Comparison of ENCODE assay signal across 1 fruit fly cellular context in genomic region chr3R:15993139-15993804, dm6.
TF ChIP-seq lines count a peak whose summit lies in the region.

No protein-coding gene starts in this region.

TF ChIP-seq in whole organism, embryonic, 481 proteins besides CTCF, POLR2A, EP300 and RAD21 (continued from another document and continues in another):
- TF ChIP-seq sob (GFP tag; IDR thresholded peaks at IDR 0.05; lab: Robert Waterston, UW) (no peak), fd96Cb (tag; optimal IDR thresholded peaks at IDR 0.05; lab: Kevin White, UChicago) (no peak), HLH4C (GFP tag; IDR thresholded peaks at IDR 0.05; lab: Robert Waterston, UW; ENCODE audit: partially characterized antibody) (0 out of 3 replicates have a peak, but pooled peaks have one; percentile 29), CG12659 (GFP tag; optimal IDR thresholded peaks at IDR 0.05; lab: Kevin White, UChicago) (no peak), CG31388 (GFP tag; optimal IDR thresholded peaks at IDR 0.05; lab: Kevin White, UChicago) (no peak), Taf1 (GFP tag; IDR thresholded peaks at IDR 0.05; lab: Robert Waterston, UW) (no peak), B-H1 (GFP tag; IDR thresholded peaks at IDR 0.05; lab: Robert Waterston, UW) (no peak), GATAe (GFP tag; conservative IDR thresholded peaks at IDR 0.05; lab: Robert Waterston, UW) (peak; percentile 92), luna (GFP tag; optimal IDR thresholded peaks at IDR 0.05; lab: Kevin White, UChicago) (no peak), CG6813 (GFP tag; optimal IDR thresholded peaks at IDR 0.05; lab: Kevin White, UChicago) (no peak), TFAM (GFP tag; optimal IDR thresholded peaks at IDR 0.05; lab: Kevin White, UChicago) (no peak), ab (GFP tag; optimal IDR thresholded peaks at IDR 0.05; lab: Kevin White, UChicago) (no peak), CG4360 (GFP tag; IDR thresholded peaks at IDR 0.05; lab: Robert Waterston, UW) (peak; percentile 100), CG7987 (GFP tag; optimal IDR thresholded peaks at IDR 0.05; lab: Kevin White, UChicago) (peak; percentile 50), CG6765 (GFP tag; optimal IDR thresholded peaks at IDR 0.05; lab: Kevin White, UChicago) (no peak), CG7556 (GFP tag; optimal IDR thresholded peaks at IDR 0.05; lab: Kevin White, UChicago) (no peak), CG7928 (GFP tag; optimal IDR thresholded peaks at IDR 0.05; lab: Kevin White, UChicago) (no peak), Vsx1 (GFP tag; optimal IDR thresholded peaks at IDR 0.05; lab: Kevin White, UChicago) (no peak), CG1603 (tag; optimal IDR thresholded peaks at IDR 0.05; lab: Kevin White, UChicago) (no peak), Drgx (GFP tag; IDR thresholded peaks at IDR 0.05; lab: Robert Waterston, UW) (peak; percentile 48; the same call in 1 of the 2 replicates), klu (GFP tag; IDR thresholded peaks at IDR 0.05; lab: Robert Waterston, UW) (no peak), sug (tag; optimal IDR thresholded peaks at IDR 0.05; lab: Kevin White, UChicago) (peak; percentile 72), CG11696 (GFP tag; IDR thresholded peaks at IDR 0.05; lab: Robert Waterston, UW) (no peak), CG7372 (GFP tag; IDR thresholded peaks at IDR 0.05; lab: Robert Waterston, UW) (no peak), scrt (GFP tag; optimal IDR thresholded peaks at IDR 0.05; lab: Kevin White, UChicago) (no peak), chm (GFP tag; IDR thresholded peaks at IDR 0.05; lab: Robert Waterston, UW) (peak; percentile 40; the same call in 1 of the 2 replicates), CG30403 (GFP tag; optimal IDR thresholded peaks at IDR 0.05; lab: Kevin White, UChicago) (no peak), crp (GFP tag; optimal IDR thresholded peaks at IDR 0.05; lab: Kevin White, UChicago) (no peak), ash1 (GFP tag; optimal IDR thresholded peaks at IDR 0.05; lab: Kevin White, UChicago) (peak; percentile 97), ttk (GFP tag; IDR thresholded peaks at IDR 0.05; lab: Robert Waterston, UW) (no peak), esg (GFP tag; conservative IDR thresholded peaks at IDR 0.05; lab: Robert Waterston, UW) (no peak), Dll (GFP tag; IDR thresholded peaks at IDR 0.05; lab: Robert Waterston, UW; ENCODE audit: partially characterized antibody) (no peak), Bdp1 (GFP tag; optimal IDR thresholded peaks at IDR 0.05; lab: Kevin White, UChicago) (no peak), oc (tag; optimal IDR thresholded peaks at IDR 0.05; lab: Kevin White, UChicago) (peak; percentile 30), pho (GFP tag; optimal IDR thresholded peaks at IDR 0.05; lab: Kevin White, UChicago) (no peak), ERR (GFP tag; optimal IDR thresholded peaks at IDR 0.05; lab: Kevin White, UChicago) (no peak), CG8089 (GFP tag; optimal IDR thresholded peaks at IDR 0.05; lab: Kevin White, UChicago) (no peak), dan (GFP tag; IDR thresholded peaks at IDR 0.05; lab: Robert Waterston, UW) (no peak), tgo (GFP tag; IDR thresholded peaks at IDR 0.05; lab: Robert Waterston, UW) (peak; percentile 23; the same call in 1 of the 3 replicates), H2.0 (GFP tag; IDR thresholded peaks at IDR 0.05; lab: Robert Waterston, UW) (no peak), Poxn (GFP tag; IDR thresholded peaks at IDR 0.05; lab: Robert Waterston, UW) (no peak), CG17359 (tag; optimal IDR thresholded peaks at IDR 0.05; lab: Kevin White, UChicago) (no peak), crol (GFP tag; IDR thresholded peaks at IDR 0.05; lab: Robert Waterston, UW) (peak; percentile 100), ci (GFP tag; IDR thresholded peaks at IDR 0.05; lab: Robert Waterston, UW) (peak; percentile 23; the same call in 1 of the 3 replicates), Mes4 (GFP tag; optimal IDR thresholded peaks at IDR 0.05; lab: Kevin White, UChicago) (no peak), Dip2 (GFP tag; IDR thresholded peaks at IDR 0.05; lab: Robert Waterston, UW) (no peak), CHES-1-like (GFP tag; optimal IDR thresholded peaks at IDR 0.05; lab: Kevin White, UChicago) (no peak), Ets97D (GFP tag; optimal IDR thresholded peaks at IDR 0.05; lab: Kevin White, UChicago) (no peak), ap (GFP tag; IDR thresholded peaks at IDR 0.05; lab: Robert Waterston, UW) (no peak), CG15073 (GFP tag; optimal IDR thresholded peaks at IDR 0.05; lab: Kevin White, UChicago) (no peak), CG16863 (GFP tag; optimal IDR thresholded peaks at IDR 0.05; lab: Kevin White, UChicago) (no peak), CkIIα-i1 (GFP tag; IDR thresholded peaks at IDR 0.05; lab: Robert Waterston, UW) (no peak), CG3726 (GFP tag; IDR thresholded peaks at IDR 0.05; lab: Robert Waterston, UW) (no peak), lmd (GFP tag; IDR thresholded peaks at IDR 0.05; lab: Robert Waterston, UW) (no peak), CG10274 (GFP tag; optimal IDR thresholded peaks at IDR 0.05; lab: Kevin White, UChicago) (no peak), CG13296 (GFP tag; optimal IDR thresholded peaks at IDR 0.05; lab: Kevin White, UChicago) (no peak), bowl (GFP tag; IDR thresholded peaks at IDR 0.05; lab: Robert Waterston, UW) (no peak), CG4424 (GFP tag; optimal IDR thresholded peaks at IDR 0.05; lab: Kevin White, UChicago) (no peak), CG1832 (GFP tag; optimal IDR thresholded peaks at IDR 0.05; lab: Kevin White, UChicago) (peak; percentile 87), dmrt11E (tag; optimal IDR thresholded peaks at IDR 0.05; lab: Kevin White, UChicago) (no peak), fd102C (GFP tag; optimal IDR thresholded peaks at IDR 0.05; lab: Kevin White, UChicago) (no peak), E2f1 (GFP tag; IDR thresholded peaks at IDR 0.05; lab: Robert Waterston, UW) (no peak), h (optimal IDR thresholded peaks at IDR 0.05; lab: Kevin White, UChicago) (no peak), eve (GFP tag; optimal IDR thresholded peaks at IDR 0.05; lab: Kevin White, UChicago) (no peak), Gug (GFP tag; IDR thresholded peaks at IDR 0.05; lab: Robert Waterston, UW) (no peak), Hsf (GFP tag; optimal IDR thresholded peaks at IDR 0.05; lab: Kevin White, UChicago) (no peak), zfh1 (GFP tag; IDR thresholded peaks at IDR 0.05; lab: Robert Waterston, UW) (no peak), CG3065 (GFP tag; optimal IDR thresholded peaks at IDR 0.05; lab: Kevin White, UChicago) (no peak), CG10209 (GFP tag; optimal IDR thresholded peaks at IDR 0.05; lab: Kevin White, UChicago) (no peak), CG32532 (GFP tag; IDR thresholded peaks at IDR 0.05; lab: Robert Waterston, UW) (peak; percentile 32; the same call in 1 of the 2 replicates), al (GFP tag; IDR thresholded peaks at IDR 0.05; lab: Robert Waterston, UW) (0 out of 2 replicates have a peak, but pooled peaks have one; percentile 10), zen2 (GFP tag; IDR thresholded peaks at IDR 0.05; lab: Robert Waterston, UW; ENCODE audit: partially characterized antibody) (peak; percentile 69; the same call in 2 of the 3 replicates), Dfd (GFP tag; optimal IDR thresholded peaks at IDR 0.05; lab: Kevin White, UChicago) (no peak), Pdp1 (GFP tag; optimal IDR thresholded peaks at IDR 0.05; lab: Kevin White, UChicago) (peak in 1 of 2 experiments; percentile 15), gsb-n (tag; optimal IDR thresholded peaks at IDR 0.05; lab: Kevin White, UChicago) (no peak), az2 (GFP tag; optimal IDR thresholded peaks at IDR 0.05; lab: Kevin White, UChicago) (no peak), Elba2 (GFP tag; optimal IDR thresholded peaks at IDR 0.05; lab: Kevin White, UChicago) (no peak), CG17385 (GFP tag; optimal IDR thresholded peaks at IDR 0.05; lab: Kevin White, UChicago) (no peak), sd (tag; optimal IDR thresholded peaks at IDR 0.05; lab: Kevin White, UChicago) (no peak), CG10565 (GFP tag; optimal IDR thresholded peaks at IDR 0.05; lab: Kevin White, UChicago) (no peak), crc (GFP tag; optimal IDR thresholded peaks at IDR 0.05; lab: Kevin White, UChicago) (no peak), Opbp (GFP tag; IDR thresholded peaks at IDR 0.05; lab: Robert Waterston, UW; ENCODE audit: partially characterized antibody) (no peak), CG15269 (tag; optimal IDR thresholded peaks at IDR 0.05; lab: Kevin White, UChicago) (no peak), lbe (GFP tag; optimal IDR thresholded peaks at IDR 0.05; lab: Kevin White, UChicago) (peak; percentile 23), bigmax (GFP tag; optimal IDR thresholded peaks at IDR 0.05; lab: Kevin White, UChicago) (no peak), CG31365 (tag; optimal IDR thresholded peaks at IDR 0.05; lab: Kevin White, UChicago) (no peak), bsh (GFP tag; optimal IDR thresholded peaks at IDR 0.05; lab: Kevin White, UChicago) (no peak), CG10959 (GFP tag; IDR thresholded peaks at IDR 0.05; lab: Robert Waterston, UW) (no peak), Fer2 (tag; optimal IDR thresholded peaks at IDR 0.05; lab: Kevin White, UChicago) (no peak), ham (GFP tag; IDR thresholded peaks at IDR 0.05; lab: Robert Waterston, UW) (no peak), Trl (optimal IDR thresholded peaks at IDR 0.05; lab: Kevin White, UChicago) (peak; percentile 84 to 86), Trl (GFP tag; optimal IDR thresholded peaks at IDR 0.05; lab: Kevin White, UChicago) (no peak), CG12744 (GFP tag; optimal IDR thresholded peaks at IDR 0.05; lab: Kevin White, UChicago) (no peak), Nf-YA (GFP tag; IDR thresholded peaks at IDR 0.05; lab: Robert Waterston, UW) (peak; percentile 91), CG5180 (GFP tag; optimal IDR thresholded peaks at IDR 0.05; lab: Kevin White, UChicago) (no peak), CG4854 (GFP tag; optimal IDR thresholded peaks at IDR 0.05; lab: Kevin White, UChicago) (no peak), CG7786 (GFP tag; optimal IDR thresholded peaks at IDR 0.05; lab: Kevin White, UChicago) (no peak), CG7271 (tag; optimal IDR thresholded peaks at IDR 0.05; lab: Kevin White, UChicago) (no peak), CG13123 (GFP tag; optimal IDR thresholded peaks at IDR 0.05; lab: Kevin White, UChicago) (no peak), hb (GFP tag; IDR thresholded peaks at IDR 0.05; lab: Robert Waterston, UW; ENCODE audit: partially characterized antibody) (no peak), CG18764 (GFP tag; optimal IDR thresholded peaks at IDR 0.05; lab: Kevin White, UChicago) (no peak), Lim3 (GFP tag; IDR thresholded peaks at IDR 0.05; lab: Robert Waterston, UW) (no peak), dimm (GFP tag; IDR thresholded peaks at IDR 0.05; lab: Robert Waterston, UW) (no peak), Dad (GFP tag; optimal IDR thresholded peaks at IDR 0.05; lab: Kevin White, UChicago) (no peak), CG15601 (tag; optimal IDR thresholded peaks at IDR 0.05; lab: Kevin White, UChicago) (no peak), vnd (GFP tag; IDR thresholded peaks at IDR 0.05; lab: Robert Waterston, UW; ENCODE audit: partially characterized antibody) (no peak), onecut (GFP tag; IDR thresholded peaks at IDR 0.05; lab: Robert Waterston, UW) (no peak), mam (GFP tag; optimal IDR thresholded peaks at IDR 0.05; lab: Kevin White, UChicago) (no peak), CG8290 (GFP tag; optimal IDR thresholded peaks at IDR 0.05; lab: Kevin White, UChicago) (no peak), CG8290 (tag; optimal IDR thresholded peaks at IDR 0.05; lab: Kevin White, UChicago) (no peak), dati (GFP tag; IDR thresholded peaks at IDR 0.05; lab: Robert Waterston, UW) (no peak), dpn (GFP tag; optimal IDR thresholded peaks at IDR 0.05; lab: Kevin White, UChicago) (no peak), slp2 (GFP tag; optimal IDR thresholded peaks at IDR 0.05; lab: Kevin White, UChicago) (no peak), stc (GFP tag; IDR thresholded peaks at IDR 0.05; lab: Robert Waterston, UW) (no peak), Atf3 (GFP tag; optimal IDR thresholded peaks at IDR 0.05; lab: Kevin White, UChicago) (no peak), CG2712 (tag; optimal IDR thresholded peaks at IDR 0.05; lab: Kevin White, UChicago) (peak; percentile 47), Gsc (GFP tag; IDR thresholded peaks at IDR 0.05; lab: Robert Waterston, UW) (no peak), CG1024 (GFP tag; IDR thresholded peaks at IDR 0.05; lab: Robert Waterston, UW) (no peak), Nf-YC (tag; optimal IDR thresholded peaks at IDR 0.05; lab: Kevin White, UChicago) (peak; percentile 99), exex (tag; optimal IDR thresholded peaks at IDR 0.05; lab: Kevin White, UChicago) (no peak), unc-4 (GFP tag; IDR thresholded peaks at IDR 0.05; lab: Robert Waterston, UW; ENCODE audit: partially characterized antibody) (no peak), CG30020 (tag; optimal IDR thresholded peaks at IDR 0.05; lab: Kevin White, UChicago) (no peak), CG9932 (GFP tag; IDR thresholded peaks at IDR 0.05; lab: Robert Waterston, UW) (no peak), Ssrp (tag; optimal IDR thresholded peaks at IDR 0.05; lab: Kevin White, UChicago) (no peak), twi (tag; optimal IDR thresholded peaks at IDR 0.05; lab: Kevin White, UChicago) (no peak), sqz (GFP tag; optimal IDR thresholded peaks at IDR 0.05; lab: Kevin White, UChicago) (no peak), CG1233 (GFP tag; optimal IDR thresholded peaks at IDR 0.05; lab: Kevin White, UChicago) (no peak), HHEX (GFP tag; optimal IDR thresholded peaks at IDR 0.05; lab: Kevin White, UChicago) (no peak), CG6254 (GFP tag; optimal IDR thresholded peaks at IDR 0.05; lab: Kevin White, UChicago) (no peak), kah (GFP tag; optimal IDR thresholded peaks at IDR 0.05; lab: Kevin White, UChicago) (no peak), salm (tag; optimal IDR thresholded peaks at IDR 0.05; lab: Kevin White, UChicago) (no peak), CG31224 (GFP tag; IDR thresholded peaks at IDR 0.05; lab: Robert Waterston, UW) (no peak), sna (GFP tag; IDR thresholded peaks at IDR 0.05; lab: Robert Waterston, UW; ENCODE audit: partially characterized antibody) (peak; percentile 56), NK7.1 (GFP tag; optimal IDR thresholded peaks at IDR 0.05; lab: Kevin White, UChicago) (no peak), CG8478 (optimal IDR thresholded peaks at IDR 0.05; lab: Kevin White, UChicago) (no peak), maf-S (GFP tag; optimal IDR thresholded peaks at IDR 0.05; lab: Kevin White, UChicago) (no peak), sim (GFP tag; IDR thresholded peaks at IDR 0.05; lab: Robert Waterston, UW) (no peak), gce (GFP tag; IDR thresholded peaks at IDR 0.05; lab: Robert Waterston, UW) (no peak), CoRest (tag; optimal IDR thresholded peaks at IDR 0.05; lab: Kevin White, UChicago) (peak; percentile 22)
